Worm (Caenorhabditis elegans): Measurements from ENCODE around the gene cux-7.
A peak's percentile ranks its signal among the peaks of the same experiment; 100 is the strongest.

ce11 chrIII:7530830-7531229 lies 10.2 kb upstream of the cux-7 start:
- TF ChIP-seq Y75B8A.6 (GFP tag; IDR thresholded peaks at IDR 0.05) (no peak), lin-39 (tag; optimal IDR thresholded peaks at IDR 0.05) (no peak), unc-62 (GFP tag; optimal IDR thresholded peaks at IDR 0.05 in 1 of 2) (peak in 1 of 2 experiments; percentile 97), unc-62 (tag; optimal IDR thresholded peaks at IDR 0.05) (no peak), ces-1 (GFP tag; optimal IDR thresholded peaks at IDR 0.05) (no peak), ama-1 (optimal IDR thresholded peaks at IDR 0.05) (no peak), ceh-28 (tag; optimal IDR thresholded peaks at IDR 0.05) (no peak), Y5F2A.4 (GFP tag; optimal IDR thresholded peaks at IDR 0.05) (no peak), ZK546.5 (tag; optimal IDR thresholded peaks at IDR 0.05) (no peak), tra-1 (GFP tag; IDR thresholded peaks at IDR 0.05) (no peak)

All from whole organism, L4 larva.